Worm (Caenorhabditis elegans) whole organism, L4 larva: ENCODE data around the gene H37A05.4.

Experiments
- F44E2.7 ChIP-seq: fragments of 200-800 bp; sonication (Bioruptor generic); IDR thresholded peaks from 2 replicates; pipeline ENCODE4 v2.1.2; 2022; ENCODE audit warnings: missing genetic modification characterization, missing compliant biosample characterization
- Y105C5A.15 ChIP-seq: fragments of 200-800 bp; sonication (Bioruptor generic); IDR thresholded peaks from 2 replicates; pipeline ENCODE4 v1.3.6; 2022; ENCODE audit warnings: missing genetic modification characterization, missing compliant biosample characterization
- Y48G9A.11 ChIP-seq: fragments of 200-800 bp; sonication (Bioruptor generic); IDR thresholded peaks from 2 replicates; pipeline ENCODE4 v1.3.6; 2022; ENCODE audit warnings: missing genetic modification reagents, missing genetic modification characterization, missing compliant biosample characterization
- Y5F2A.4 ChIP-seq: fragments of 200-800 bp; sonication (Bioruptor generic); optimal IDR thresholded peaks from 2 replicates; lab custom pipeline; 2018; ENCODE audit warnings: mild to moderate bottlenecking, missing genetic modification characterization, missing compliant biosample characterization
- Y75B8A.6 ChIP-seq: fragments of 200-800 bp; sonication (Bioruptor generic); IDR thresholded peaks from 2 replicates; pipeline ENCODE4 v1.3.6; 2022; ENCODE audit warnings: missing genetic modification reagents, missing genetic modification characterization, missing compliant biosample characterization
- ZK337.2 ChIP-seq: fragments of 200-800 bp; sonication (Bioruptor generic); IDR thresholded peaks from 2 replicates; pipeline ENCODE4 v1.3.6; 2022; ENCODE audit warnings: missing genetic modification reagents, missing genetic modification characterization, missing compliant biosample characterization
- aha-1 ChIP-seq: fragments of 150-350 bp; peaks from one replicate; lab custom pipeline; 2014; ENCODE audit warnings: missing biosample characterization, missing genetic modification characterization
- arid-1 ChIP-seq: fragments of 200-800 bp; sonication (Bioruptor generic); conservative IDR thresholded peaks from 2 replicates; pipeline ENCODE4 v1.3.6; 2022; ENCODE audit warnings: missing genetic modification reagents, missing genetic modification characterization, missing compliant biosample characterization
- ceh-20 ChIP-seq: fragments of 200-800 bp; sonication (Bioruptor generic); IDR thresholded peaks from 2 replicates; pipeline ENCODE4 v1.3.6; 2022; ENCODE audit warnings: missing genetic modification reagents, missing genetic modification characterization, missing compliant biosample characterization
- ceh-28 ChIP-seq: fragments of 150-350 bp; optimal IDR thresholded peaks from 2 replicates; lab custom pipeline; 2014; ENCODE audit warnings: missing biosample characterization, missing genetic modification reagents, missing genetic modification characterization
- ceh-44 ChIP-seq: fragments of 200-800 bp; sonication (Bioruptor generic); IDR thresholded peaks from 2 replicates; pipeline ENCODE4 v1.3.6; 2022; ENCODE audit warnings: missing genetic modification reagents, missing genetic modification characterization, missing compliant biosample characterization
- daf-16 ChIP-seq, 3 experiments: sonication (generic microtip); optimal IDR thresholded peaks; 2 replicates each; lab custom pipeline; 2016 to 2017; ENCODE audit warnings: missing genetic modification characterization in 3 of 3, missing genetic modification reagents in 3 of 3, mild to moderate bottlenecking in 2 of 3, missing compliant biosample characterization in 2 of 3, missing biosample characterization in 1 of 3, moderate library complexity in 1 of 3
- daf-19 ChIP-seq: fragments of 200-800 bp; sonication (Bioruptor generic); conservative IDR thresholded peaks from 2 replicates; pipeline ENCODE4 v1.3.6; 2022; ENCODE audit warnings: missing genetic modification characterization, missing compliant biosample characterization
- dmd-6 ChIP-seq: fragments of 200-800 bp; sonication (Bioruptor generic); IDR thresholded peaks from 2 replicates; pipeline ENCODE4 v1.3.6; 2022; ENCODE audit warnings: missing genetic modification reagents, missing genetic modification characterization, missing compliant biosample characterization
- dpl-1 ChIP-seq: fragments of 150-350 bp; optimal IDR thresholded peaks from 2 replicates; lab custom pipeline; 2014; ENCODE audit warnings: missing biosample characterization, missing genetic modification reagents, missing genetic modification characterization
- dve-1 ChIP-seq: sonication (generic microtip); optimal IDR thresholded peaks from 2 replicates; lab custom pipeline; 2017; ENCODE audit warnings: antibody characterized with exemption, mild to moderate bottlenecking, missing genetic modification characterization, missing compliant biosample characterization; ENCODE audit not compliant: insufficient read depth
- egl-27 ChIP-seq: sonication (generic microtip); optimal IDR thresholded peaks from 3 replicates; lab custom pipeline; 2017; ENCODE audit warnings: missing biosample characterization, missing genetic modification reagents, missing genetic modification characterization
- egl-43 ChIP-seq: fragments of 200-800 bp; sonication (Bioruptor generic); IDR thresholded peaks from 2 replicates; pipeline ENCODE4 v1.3.6; 2022; ENCODE audit warnings: missing genetic modification reagents, missing genetic modification characterization, missing compliant biosample characterization
- fkh-10 ChIP-seq: fragments of 150-350 bp; optimal IDR thresholded peaks from 2 replicates; lab custom pipeline; 2014; ENCODE audit warnings: missing biosample characterization, missing genetic modification reagents, missing genetic modification characterization
- fos-1 ChIP-seq: fragments of 150-350 bp; optimal IDR thresholded peaks from 2 replicates; lab custom pipeline; 2014; ENCODE audit warnings: missing biosample characterization, missing genetic modification characterization
- hif-1 ChIP-seq, 2 experiments: sonication (generic microtip); optimal IDR thresholded peaks; 2 replicates each; lab custom pipeline; 2016 to 2017; ENCODE audit warnings: missing compliant biosample characterization in 2 of 2, missing genetic modification characterization in 2 of 2, missing genetic modification reagents in 2 of 2, missing genotype in 2 of 2, mild to moderate bottlenecking in 1 of 2
- hlh-30 ChIP-seq: sonication (generic microtip); optimal IDR thresholded peaks from 2 replicates; lab custom pipeline; 2017; ENCODE audit warnings: antibody characterized with exemption, mild to moderate bottlenecking, missing genetic modification characterization, missing compliant biosample characterization; ENCODE audit not compliant: insufficient read depth
- hmg-1.1 ChIP-seq: fragments of 200-800 bp; sonication (Bioruptor generic); IDR thresholded peaks from 2 replicates; pipeline ENCODE4 v1.3.6; 2022; ENCODE audit warnings: missing genetic modification reagents, missing genetic modification characterization, missing compliant biosample characterization
- lin-1 ChIP-seq: fragments of 200-800 bp; sonication (Bioruptor generic); IDR thresholded peaks from 2 replicates; pipeline ENCODE4 v1.3.6; 2022; ENCODE audit warnings: missing genetic modification reagents, missing genetic modification characterization, missing compliant biosample characterization
- lin-38 ChIP-seq: fragments of 200-800 bp; sonication (Bioruptor generic); IDR thresholded peaks from 2 replicates; pipeline ENCODE4 v1.3.6; 2022; ENCODE audit warnings: missing genetic modification reagents, missing genetic modification characterization, missing compliant biosample characterization
- lin-39 ChIP-seq: fragments of 150-350 bp; optimal IDR thresholded peaks from 2 replicates; lab custom pipeline; 2014; ENCODE audit warnings: missing biosample characterization, missing genetic modification reagents, missing genetic modification characterization
- madf-9 ChIP-seq: fragments of 200-800 bp; sonication (Bioruptor generic); conservative IDR thresholded peaks from 2 replicates; pipeline ENCODE4 v1.3.6; 2022; ENCODE audit warnings: missing genetic modification reagents, missing genetic modification characterization, missing compliant biosample characterization
- mdl-1 ChIP-seq, 2 experiments: fragments of 150-350 bp in 1 of 2; sonication (generic microtip) in 1 of 2; optimal IDR thresholded peaks; 2 replicates each; lab custom pipeline; 2014 to 2017; ENCODE audit warnings: missing biosample characterization in 2 of 2, missing genetic modification characterization in 2 of 2
- mdt-29 ChIP-seq: fragments of 200-800 bp; sonication (Bioruptor generic); IDR thresholded peaks from 2 replicates; pipeline ENCODE4 v1.3.6; 2022; ENCODE audit warnings: missing genetic modification reagents, missing genetic modification characterization, missing compliant biosample characterization
- mxl-3 ChIP-seq: fragments of 200-800 bp; sonication (Bioruptor generic); optimal IDR thresholded peaks from 2 replicates; lab custom pipeline; 2018; ENCODE audit warnings: mild to moderate bottlenecking, missing genetic modification characterization, missing compliant biosample characterization
- nhr-10 ChIP-seq: fragments of 150-350 bp; optimal IDR thresholded peaks from 2 replicates; lab custom pipeline; 2014; ENCODE audit warnings: missing biosample characterization, missing genetic modification characterization
- nhr-102 ChIP-seq: sonication (generic microtip); optimal IDR thresholded peaks from 2 replicates; lab custom pipeline; 2016; ENCODE audit warnings: mild to moderate bottlenecking, missing genetic modification characterization, moderate library complexity, missing compliant biosample characterization
- nhr-111 ChIP-seq: fragments of 200-800 bp; sonication (Bioruptor generic); optimal IDR thresholded peaks from 2 replicates; lab custom pipeline; 2018; ENCODE audit warnings: mild to moderate bottlenecking, missing genetic modification characterization, missing compliant biosample characterization
- nhr-28 ChIP-seq: fragments of 150-350 bp; optimal IDR thresholded peaks from 2 replicates; lab custom pipeline; 2014; ENCODE audit warnings: missing biosample characterization, missing genetic modification characterization
- nhr-42 ChIP-seq: fragments of 200-800 bp; sonication (Bioruptor generic); IDR thresholded peaks from 2 replicates; pipeline ENCODE4 v1.3.6; 2022; ENCODE audit warnings: missing genetic modification characterization, missing compliant biosample characterization
- nhr-76 ChIP-seq: fragments of 150-350 bp; optimal IDR thresholded peaks from 2 replicates; lab custom pipeline; 2014; ENCODE audit warnings: missing biosample characterization, missing genetic modification characterization
- php-3 ChIP-seq: fragments of 200-800 bp; sonication (Bioruptor generic); IDR thresholded peaks from 2 replicates; pipeline ENCODE4 v1.3.6; 2022; ENCODE audit warnings: missing genetic modification reagents, missing genetic modification characterization, missing compliant biosample characterization
- pqm-1 ChIP-seq: sonication (generic microtip); optimal IDR thresholded peaks from 2 replicates; lab custom pipeline; 2017; ENCODE audit warnings: missing biosample characterization, missing genetic modification characterization
- rbr-2 ChIP-seq: sonication (generic microtip); optimal IDR thresholded peaks from 2 replicates; lab custom pipeline; 2016; ENCODE audit warnings: missing genotype, missing genetic modification characterization, missing compliant biosample characterization
- sdz-12 ChIP-seq: fragments of 200-800 bp; sonication (Bioruptor generic); optimal IDR thresholded peaks from 2 replicates; lab custom pipeline; 2018; ENCODE audit warnings: mild to moderate bottlenecking, missing genetic modification characterization, missing compliant biosample characterization
- set-16 ChIP-seq: fragments of 200-800 bp; sonication (Bioruptor generic); IDR thresholded peaks from 2 replicates; pipeline ENCODE4 v1.3.6; 2022; ENCODE audit warnings: missing genetic modification reagents, missing genetic modification characterization, missing compliant biosample characterization
- skn-1 ChIP-seq: fragments of 150-350 bp; optimal IDR thresholded peaks from 2 replicates; lab custom pipeline; 2014; ENCODE audit warnings: missing biosample characterization, missing genetic modification characterization
- snpc-1.2 ChIP-seq: fragments of 200-800 bp; sonication (Bioruptor generic); IDR thresholded peaks from 2 replicates; pipeline ENCODE4 v1.3.6; 2022; ENCODE audit warnings: missing genetic modification reagents, missing genetic modification characterization, missing compliant biosample characterization
- spr-1 ChIP-seq: sonication (generic microtip); optimal IDR thresholded peaks from 2 replicates; lab custom pipeline; 2016; ENCODE audit warnings: mild to moderate bottlenecking, missing genetic modification characterization, missing compliant biosample characterization
- tra-1 ChIP-seq: fragments of 200-800 bp; sonication (Bioruptor generic); IDR thresholded peaks from 2 replicates; pipeline ENCODE4 v1.3.6; 2022; ENCODE audit warnings: missing genetic modification reagents, missing genetic modification characterization, missing compliant biosample characterization
- unc-130 ChIP-seq: sonication (generic microtip); optimal IDR thresholded peaks from 2 replicates; lab custom pipeline; 2016; ENCODE audit warnings: missing genetic modification reagents, missing genetic modification characterization, missing compliant biosample characterization
- zfp-3 ChIP-seq: fragments of 200-800 bp; sonication (Bioruptor generic); conservative IDR thresholded peaks from 2 replicates; pipeline ENCODE4 v1.3.6; 2022; ENCODE audit warnings: missing genetic modification reagents, missing genetic modification characterization, missing compliant biosample characterization
- ztf-11 ChIP-seq: fragments of 150-350 bp; optimal IDR thresholded peaks from 2 replicates; lab custom pipeline; 2014; ENCODE audit warnings: missing biosample characterization, missing genetic modification characterization

The H37A05.4 gene

ce11 chrV:13645848-13646578 is 3.6 kb downstream of the H37A05.4 start (continued):
- TF ChIP-seq unc-130 (no peak), sdz-12 (GFP tag; lab: Kevin White, UChicago) (peak; percentile 11), hmg-1.1 (GFP tag; lab: Robert Waterston, UW) (no peak), lin-1 (0 out of 2 replicates have a peak, but pooled peaks have one; percentile 8), ZK337.2 (peak; percentile 24; the same call in 1 of the 2 replicates), madf-9 (GFP tag; lab: Robert Waterston, UW) (0 out of 2 replicates have a peak, but pooled peaks have one; percentile 24), F44E2.7 (GFP tag; lab: Robert Waterston, UW) (peak; percentile 90), mdl-1 (tag; optimal IDR thresholded peaks at IDR 0.05; lab: Kevin White, UChicago) (no peak), egl-43 (GFP tag; lab: Robert Waterston, UW) (peak; percentile 87), Y105C5A.15 (no peak), lin-38 (peak; percentile 26; the same call in 1 of the 2 replicates), tra-1 (GFP tag; lab: Robert Waterston, UW) (peak; percentile 68), Y5F2A.4 (GFP tag; lab: Kevin White, UChicago) (no peak), daf-19 (no peak), nhr-10 (tag; lab: Kevin White, UChicago) (no peak), Y48G9A.11 (GFP tag; lab: Robert Waterston, UW) (peak; percentile 73; the same call in 1 of the 2 replicates), pqm-1 (tag; lab: Kevin White, UChicago) (no peak), php-3 (GFP tag; lab: Robert Waterston, UW) (peak; percentile 30; the same call in 1 of the 2 replicates), set-16 (GFP tag; lab: Robert Waterston, UW) (peak; percentile 100), lin-39 (tag; lab: Kevin White, UChicago) (no peak), hif-1 (tag; optimal IDR thresholded peaks at IDR 0.05; lab: Kevin White, UChicago) (no peak), skn-1 (tag; lab: Kevin White, UChicago) (no peak), nhr-42 (peak; percentile 40; the same call in 1 of the 2 replicates), ceh-20 (GFP tag; lab: Robert Waterston, UW) (no peak), Y75B8A.6 (GFP tag; lab: Robert Waterston, UW) (peak; percentile 46; the same call in 1 of the 2 replicates), fos-1 (tag; lab: Kevin White, UChicago) (no peak)

- peak; percentile 69 for TF ChIP-seq pqm-1 (tag; lab: Kevin White, UChicago)
- TF ChIP-seq arid-1 (GFP tag; lab: Robert Waterston, UW): no peak
- no peak for TF ChIP-seq nhr-76
- TF ChIP-seq ceh-28 (tag; lab: Kevin White, UChicago): no peak
- no peak for TF ChIP-seq aha-1
- no peak for TF ChIP-seq Y105C5A.15
- no peak for TF ChIP-seq mxl-3 (GFP tag; lab: Kevin White, UChicago)
- TF ChIP-seq nhr-102 (tag; lab: Kevin White, UChicago): no peak
- no peak for TF ChIP-seq daf-16 (GFP tag; optimal IDR thresholded peaks at IDR 0.05; lab: Kevin White, UChicago)
- peak; percentile 43 for TF ChIP-seq daf-16 (tag; optimal IDR thresholded peaks at IDR 0.05; lab: Kevin White, UChicago)
- TF ChIP-seq nhr-111 (GFP tag; lab: Kevin White, UChicago): no peak
- no peak for TF ChIP-seq Y48G9A.11 (GFP tag; lab: Robert Waterston, UW)
- no peak for TF ChIP-seq mdt-29 (GFP tag; lab: Robert Waterston, UW)
- TF ChIP-seq ceh-44 (GFP tag; lab: Robert Waterston, UW): no peak
- TF ChIP-seq dve-1 (tag; lab: Kevin White, UChicago): peak; percentile 37
- no peak for TF ChIP-seq dpl-1 (GFP tag; lab: Kevin White, UChicago)
- no peak for TF ChIP-seq spr-1 (tag; lab: Kevin White, UChicago)
- TF ChIP-seq hlh-30: no peak
- no peak for TF ChIP-seq egl-27 (tag; lab: Kevin White, UChicago)
- peak; percentile 69 for TF ChIP-seq nhr-28 (tag; lab: Kevin White, UChicago)
- peak; percentile 78 for TF ChIP-seq dmd-6 (GFP tag; lab: Robert Waterston, UW)
- TF ChIP-seq fkh-10 (GFP tag; lab: Kevin White, UChicago): no peak
- TF ChIP-seq nhr-10 (tag; lab: Kevin White, UChicago): no peak
- TF ChIP-seq Y5F2A.4 (GFP tag; lab: Kevin White, UChicago): no peak
- no peak for TF ChIP-seq ztf-11
- TF ChIP-seq zfp-3 (GFP tag; lab: Robert Waterston, UW): no peak
- TF ChIP-seq rbr-2: no peak
- no peak for TF ChIP-seq snpc-1.2 (GFP tag; lab: Robert Waterston, UW)
Observed at ce11 chrV:13638040-13638439, 11.5 kb downstream of the H37A05.4 start.
